Worm (Caenorhabditis elegans) whole organism, L4/young adult: Measurements from ENCODE around the gene col-131.

Experiments
- W03F9.2 ChIP-seq: fragments of 150-350 bp; optimal IDR thresholded peaks from 2 replicates; lab custom pipeline; 2014; ENCODE audit warnings: missing biosample characterization, missing genetic modification characterization
- him-1 ChIP-seq: sonication (generic microtip); optimal IDR thresholded peaks from 2 replicates; lab custom pipeline; 2016; ENCODE audit warnings: missing genotype, missing genetic modification reagents, missing genetic modification characterization, missing compliant biosample characterization

- TF ChIP-seq him-1 (no peak), W03F9.2 (tag; lab: Kevin White, UChicago) (no peak)
Observed at ce11 chrIV:13066044-13066443, 1.1 kb downstream of the col-131 start.
